Worm (Caenorhabditis elegans): Measurements from ENCODE around the gene hrde-1.

ce11 chrIII:4123900-4124299 lies 52.1 kb downstream of the hrde-1 start:
- TF ChIP-seq ref-1 (GFP tag; conservative IDR thresholded peaks at IDR 0.05) (no peak), flt-1 (GFP tag; IDR thresholded peaks at IDR 0.05) (no peak), tab-1 (GFP tag; IDR thresholded peaks at IDR 0.05) (no peak), med-1 (GFP tag; optimal IDR thresholded peaks at IDR 0.05; ENCODE audit: insufficient read depth) (no peak), ztf-23 (GFP tag; IDR thresholded peaks at IDR 0.05) (no peak), ztf-29 (GFP tag; IDR thresholded peaks at IDR 0.05) (no peak), T22C8.4 (GFP tag; IDR thresholded peaks at IDR 0.05) (no peak), cog-1 (tag; optimal IDR thresholded peaks at IDR 0.05) (no peak)
